Fruit fly (Drosophila melanogaster): ENCODE data around the gene Naa60.

Naa60 gene

dm6 chr3L:9717839-9718238, 8.9 kb upstream of the Naa60 start:
- TF ChIP-seq CG2120 (GFP tag; optimal IDR thresholded peaks at IDR 0.05) (no peak), ewg (GFP tag; optimal IDR thresholded peaks at IDR 0.05) (no peak), CG7963 (GFP tag; IDR thresholded peaks at IDR 0.05; ENCODE audit: partially characterized antibody) (0 out of 3 replicates have a peak, but pooled peaks have one; percentile 15), tll (GFP tag; optimal IDR thresholded peaks at IDR 0.05) (no peak)

- TF ChIP-seq ab (GFP tag; optimal IDR thresholded peaks at IDR 0.05) (no peak), usp (GFP tag; optimal IDR thresholded peaks at IDR 0.05) (no peak), TFAM (GFP tag; optimal IDR thresholded peaks at IDR 0.05) (no peak), Lhr (GFP tag; optimal IDR thresholded peaks at IDR 0.05) (peak; percentile 13), CG12744 (GFP tag; optimal IDR thresholded peaks at IDR 0.05) (no peak), CHES-1-like (GFP tag; optimal IDR thresholded peaks at IDR 0.05) (peak; percentile 25), CG17328 (GFP tag; IDR thresholded peaks at IDR 0.05) (peak; percentile 67), dati (GFP tag; IDR thresholded peaks at IDR 0.05) (no peak), CG10147 (GFP tag; optimal IDR thresholded peaks at IDR 0.05) (peak; percentile 80), CG12071 (GFP tag; optimal IDR thresholded peaks at IDR 0.05) (no peak), ro (GFP tag; IDR thresholded peaks at IDR 0.05) (no peak), CG12942 (GFP tag; optimal IDR thresholded peaks at IDR 0.05) (peak; percentile 58), cato (GFP tag; optimal IDR thresholded peaks at IDR 0.05; ENCODE audit: borderline replicate concordance) (peak; percentile 48), pan (optimal IDR thresholded peaks at IDR 0.05) (no peak), pan (GFP tag; optimal IDR thresholded peaks at IDR 0.05 in 1 of 2, IDR thresholded peaks at IDR 0.05 in 1 of 2) (peak in 1 of 2 experiments; percentile 51), CG18764 (GFP tag; optimal IDR thresholded peaks at IDR 0.05) (peak; percentile 49), CG18262 (tag; optimal IDR thresholded peaks at IDR 0.05) (peak; percentile 78), CG17568 (GFP tag; optimal IDR thresholded peaks at IDR 0.05) (no peak), tna (GFP tag; IDR thresholded peaks at IDR 0.05; ENCODE audit: partially characterized antibody) (no peak), CG17186 (GFP tag; optimal IDR thresholded peaks at IDR 0.05) (peak; percentile 40), Atf6 (GFP tag; IDR thresholded peaks at IDR 0.05) (no peak), cg (GFP tag; optimal IDR thresholded peaks at IDR 0.05) (no peak), sim (GFP tag; IDR thresholded peaks at IDR 0.05) (no peak), Hr78 (GFP tag; optimal IDR thresholded peaks at IDR 0.05) (no peak), sd (tag; optimal IDR thresholded peaks at IDR 0.05) (no peak), pum (GFP tag; optimal IDR thresholded peaks at IDR 0.05) (no peak), CG11695 (GFP tag; IDR thresholded peaks at IDR 0.05) (peak; percentile 49; the same call in 1 of the 3 replicates), GATAe (GFP tag; conservative IDR thresholded peaks at IDR 0.05) (0 out of 2 replicates have a peak, but pooled peaks have one; percentile 22), Camta (GFP tag; optimal IDR thresholded peaks at IDR 0.05) (no peak), ara (GFP tag; IDR thresholded peaks at IDR 0.05) (peak; percentile 48; the same call in 1 of the 2 replicates), Scr (GFP tag; IDR thresholded peaks at IDR 0.05; ENCODE audit: partially characterized antibody) (peak; percentile 63), stc (GFP tag; IDR thresholded peaks at IDR 0.05) (0 out of 2 replicates have a peak, but pooled peaks have one; percentile 35), CG17912 (GFP tag; optimal IDR thresholded peaks at IDR 0.05) (no peak), Hr39 (optimal IDR thresholded peaks at IDR 0.05) (no peak), ems (GFP tag; optimal IDR thresholded peaks at IDR 0.05) (no peak), lmd (GFP tag; IDR thresholded peaks at IDR 0.05) (peak; percentile 68), nerfin-1 (tag; optimal IDR thresholded peaks at IDR 0.05) (peak; percentile 74), CG6689 (GFP tag; IDR thresholded peaks at IDR 0.05) (peak; percentile 67), hkb (optimal IDR thresholded peaks at IDR 0.05) (no peak), hkb (GFP tag; IDR thresholded peaks at IDR 0.05) (peak; percentile 44; the same call in 1 of the 2 replicates), zf30C (GFP tag; optimal IDR thresholded peaks at IDR 0.05) (no peak), oc (tag; optimal IDR thresholded peaks at IDR 0.05) (no peak), crol (GFP tag; IDR thresholded peaks at IDR 0.05) (no peak), jigr1 (GFP tag; IDR thresholded peaks at IDR 0.05) (no peak), so (GFP tag; IDR thresholded peaks at IDR 0.05) (no peak), Jarid2 (GFP tag; optimal IDR thresholded peaks at IDR 0.05) (no peak)
Observed at dm6 chr3L:9718929-9719328, 7.8 kb upstream of the Naa60 start, which contains the start of the genes CG18178 and CG14174. Gene CG18178 (minus strand): TSS chr3L:9719144. Gene CG14174 (plus strand): TSS chr3L:9719328.
